Fruit fly (Drosophila melanogaster) whole organism, embryonic: ENCODE data around the gene Tim17a1.

Experiments
- ATbp ChIP-seq: fragments of 200-800 bp; sonication (Bioruptor generic); optimal IDR thresholded peaks from 2 replicates; lab custom pipeline; 2017; ENCODE audit warnings: missing biosample characterization, mild to moderate bottlenecking, missing genetic modification characterization, missing genetic modification reagents
- CG12659 ChIP-seq: fragments of 200-800 bp; sonication (Bioruptor generic); optimal IDR thresholded peaks from 3 replicates; lab custom pipeline; 2017; ENCODE audit warnings: mild to moderate bottlenecking, missing biosample characterization, missing genetic modification reagents, missing genetic modification characterization
- CG2199 ChIP-seq: fragments of 200-800 bp; sonication (Bioruptor generic); IDR thresholded peaks from 3 replicates; pipeline ENCODE4 v1.3.6; 2022; ENCODE audit warnings: missing biosample characterization, missing genetic modification characterization
- CG3065 ChIP-seq: fragments of 200-800 bp; sonication (Bioruptor generic); optimal IDR thresholded peaks from 2 replicates; lab custom pipeline; 2016; ENCODE audit warnings: missing biosample characterization, missing genetic modification characterization
- CG31388 ChIP-seq: fragments of 200-800 bp; sonication (Bioruptor generic); optimal IDR thresholded peaks from 2 replicates; lab custom pipeline; 2016; ENCODE audit warnings: missing biosample characterization, missing genetic modification characterization
- CG3163 ChIP-seq: fragments of 200-800 bp; sonication (Bioruptor generic); optimal IDR thresholded peaks from 3 replicates; lab custom pipeline; 2016; ENCODE audit warnings: missing biosample characterization, missing genetic modification characterization
- CG33557 ChIP-seq: fragments of 200-800 bp; sonication (Bioruptor generic); optimal IDR thresholded peaks from 2 replicates; lab custom pipeline; 2019; ENCODE audit warnings: missing biosample characterization, mild to moderate bottlenecking, missing genetic modification characterization, moderate library complexity
- CG34224 ChIP-seq: fragments of 200-800 bp; sonication (Bioruptor generic); IDR thresholded peaks from 3 replicates; pipeline ENCODE4 v1.3.6; 2022; ENCODE audit warnings: missing biosample characterization, missing genetic modification characterization; ENCODE audit not compliant: partially characterized antibody
- CG7556 ChIP-seq: fragments of 200-800 bp; sonication (Bioruptor generic); optimal IDR thresholded peaks from 2 replicates; lab custom pipeline; 2017; ENCODE audit warnings: missing biosample characterization, mild to moderate bottlenecking, missing genetic modification characterization
- CG8388 ChIP-seq: fragments of 200-800 bp; sonication (Bioruptor generic); optimal IDR thresholded peaks from 2 replicates; lab custom pipeline; 2019; ENCODE audit warnings: missing biosample characterization, mild to moderate bottlenecking, missing genetic modification characterization, moderate library complexity
- CG9437 ChIP-seq: fragments of 200-800 bp; sonication (Bioruptor generic); optimal IDR thresholded peaks from 2 replicates; lab custom pipeline; 2018; ENCODE audit warnings: missing biosample characterization, mild to moderate bottlenecking, missing genetic modification characterization
- Chrac-16 ChIP-seq: fragments of 200-800 bp; sonication (Bioruptor generic); optimal IDR thresholded peaks from 3 replicates; lab custom pipeline; 2016; ENCODE audit warnings: missing biosample characterization, missing genetic modification characterization
- CoRest ChIP-seq: fragments of 200-800 bp; sonication (Bioruptor generic); optimal IDR thresholded peaks from 3 replicates; lab custom pipeline; 2018; ENCODE audit warnings: missing biosample characterization, mild to moderate bottlenecking, missing genetic modification characterization, moderate library complexity
- Ets65A ChIP-seq: fragments of 200-800 bp; sonication (Bioruptor generic); peaks from one replicate; lab custom pipeline; 2016; ENCODE audit warnings: missing biosample characterization, missing genetic modification characterization
- Fer3 ChIP-seq: fragments of 200-800 bp; sonication (Bioruptor generic); optimal IDR thresholded peaks from 2 replicates; lab custom pipeline; 2018; ENCODE audit warnings: missing biosample characterization, mild to moderate bottlenecking, missing genetic modification characterization, moderate library complexity
- Mes4 ChIP-seq: fragments of 200-800 bp; sonication (Bioruptor generic); optimal IDR thresholded peaks from 2 replicates; lab custom pipeline; 2016; ENCODE audit warnings: missing biosample characterization, missing genetic modification characterization
- NfI ChIP-seq: fragments of 200-800 bp; sonication (Bioruptor generic); optimal IDR thresholded peaks from 3 replicates; lab custom pipeline; 2018; ENCODE audit warnings: missing biosample characterization, mild to moderate bottlenecking, missing genetic modification characterization, moderate library complexity
- Oli ChIP-seq: fragments of 200-800 bp; sonication (Bioruptor generic); optimal IDR thresholded peaks from 2 replicates; lab custom pipeline; 2018; ENCODE audit warnings: missing biosample characterization, mild to moderate bottlenecking, missing genetic modification characterization, moderate library complexity
- Trl ChIP-seq, 3 experiments: fragments of >200 bp in 2 of 3; fragments of 200-800 bp in 1 of 3; sonication (Bioruptor generic) in 1 of 3; optimal IDR thresholded peaks; 2 replicates in 1 of 3; 3 replicates in 2 of 3; lab custom pipeline; 2016 to 2017; ENCODE audit warnings: missing biosample characterization in 1 of 3, missing genetic modification characterization in 1 of 3
- bbx ChIP-seq: fragments of 200-800 bp; sonication (Bioruptor generic); IDR thresholded peaks from 2 replicates; pipeline ENCODE4 v1.3.6; 2022; ENCODE audit warnings: missing biosample characterization, missing genetic modification characterization; ENCODE audit not compliant: partially characterized antibody
- dimm ChIP-seq: fragments of 200-800 bp; sonication (Bioruptor generic); IDR thresholded peaks from 2 replicates; pipeline ENCODE4 v1.3.6; 2022; ENCODE audit warnings: missing biosample characterization, missing genetic modification characterization
- exex ChIP-seq: fragments of 200-800 bp; sonication (Bioruptor generic); optimal IDR thresholded peaks from 4 replicates; lab custom pipeline; 2018; ENCODE audit warnings: missing biosample characterization, mild to moderate bottlenecking, missing genetic modification characterization, moderate library complexity
- grn ChIP-seq: fragments of 200-800 bp; sonication (Bioruptor generic); optimal IDR thresholded peaks from 3 replicates; lab custom pipeline; 2017; ENCODE audit warnings: missing biosample characterization, missing genetic modification characterization
- inv ChIP-seq: fragments of 200-800 bp; sonication (Bioruptor generic); IDR thresholded peaks from 2 replicates; pipeline ENCODE4 v1.3.6; 2022; ENCODE audit warnings: missing biosample characterization, missing genetic modification characterization; ENCODE audit not compliant: partially characterized antibody
- mam ChIP-seq: fragments of 200-800 bp; sonication (Bioruptor generic); optimal IDR thresholded peaks from 3 replicates; lab custom pipeline; 2016; ENCODE audit warnings: missing biosample characterization, missing genetic modification characterization
- mirr ChIP-seq: fragments of 200-800 bp; sonication (Bioruptor generic); optimal IDR thresholded peaks from 3 replicates; lab custom pipeline; 2018; ENCODE audit warnings: missing biosample characterization, mild to moderate bottlenecking, missing genetic modification characterization
- odd ChIP-seq: fragments of 200-800 bp; sonication (Bioruptor generic); optimal IDR thresholded peaks from 2 replicates; lab custom pipeline; 2017; ENCODE audit warnings: missing biosample characterization, mild to moderate bottlenecking, missing genetic modification characterization
- prd ChIP-seq, 3 experiments: fragments of >200 bp in 2 of 3; fragments of 200-800 bp in 1 of 3; sonication (Bioruptor generic) in 1 of 3; optimal IDR thresholded peaks in 2 of 3; IDR thresholded peaks in 1 of 3; 2 replicates in 2 of 3; 3 replicates in 1 of 3; pipeline versions ENCODE4 v1.3.6 to Lab custom; 2017 to 2022; ENCODE audit warnings: missing biosample characterization in 1 of 3, missing genetic modification characterization in 1 of 3
- sd ChIP-seq: fragments of 200-800 bp; sonication (Bioruptor generic); optimal IDR thresholded peaks from 3 replicates; lab custom pipeline; 2018; ENCODE audit warnings: missing biosample characterization, mild to moderate bottlenecking, missing genetic modification characterization, moderate library complexity
- seq ChIP-seq: fragments of 200-800 bp; sonication (Bioruptor generic); IDR thresholded peaks from 2 replicates; pipeline ENCODE4 v1.3.6; 2022; ENCODE audit warnings: missing biosample characterization, missing genetic modification characterization
- sug ChIP-seq: fragments of 200-800 bp; optimal IDR thresholded peaks from 2 replicates; lab custom pipeline; 2019; ENCODE audit warnings: missing biosample characterization, mild to moderate bottlenecking, missing genetic modification characterization, moderate library complexity
- tll ChIP-seq, 2 experiments: fragments of 200-800 bp in 1 of 2; fragments of >200 bp in 1 of 2; sonication (Bioruptor generic) in 1 of 2; optimal IDR thresholded peaks; 2 replicates each; lab custom pipeline; 2017 to 2019; ENCODE audit warnings: missing biosample characterization in 2 of 2, missing genetic modification characterization in 2 of 2, mild to moderate bottlenecking in 1 of 2, moderate library complexity in 1 of 2
- usp ChIP-seq: fragments of >200 bp; optimal IDR thresholded peaks from 2 replicates; lab custom pipeline; 2017; ENCODE audit warnings: missing biosample characterization, missing genetic modification characterization
- zen ChIP-seq: fragments of 200-800 bp; sonication (Bioruptor generic); optimal IDR thresholded peaks from 3 replicates; lab custom pipeline; 2018; ENCODE audit warnings: missing biosample characterization, mild to moderate bottlenecking, missing genetic modification characterization, moderate library complexity
- zf30C ChIP-seq: fragments of 200-800 bp; sonication (Bioruptor generic); optimal IDR thresholded peaks from 3 replicates; lab custom pipeline; 2018; ENCODE audit warnings: missing biosample characterization, mild to moderate bottlenecking, missing genetic modification characterization

The Tim17a1 gene

DNA sequence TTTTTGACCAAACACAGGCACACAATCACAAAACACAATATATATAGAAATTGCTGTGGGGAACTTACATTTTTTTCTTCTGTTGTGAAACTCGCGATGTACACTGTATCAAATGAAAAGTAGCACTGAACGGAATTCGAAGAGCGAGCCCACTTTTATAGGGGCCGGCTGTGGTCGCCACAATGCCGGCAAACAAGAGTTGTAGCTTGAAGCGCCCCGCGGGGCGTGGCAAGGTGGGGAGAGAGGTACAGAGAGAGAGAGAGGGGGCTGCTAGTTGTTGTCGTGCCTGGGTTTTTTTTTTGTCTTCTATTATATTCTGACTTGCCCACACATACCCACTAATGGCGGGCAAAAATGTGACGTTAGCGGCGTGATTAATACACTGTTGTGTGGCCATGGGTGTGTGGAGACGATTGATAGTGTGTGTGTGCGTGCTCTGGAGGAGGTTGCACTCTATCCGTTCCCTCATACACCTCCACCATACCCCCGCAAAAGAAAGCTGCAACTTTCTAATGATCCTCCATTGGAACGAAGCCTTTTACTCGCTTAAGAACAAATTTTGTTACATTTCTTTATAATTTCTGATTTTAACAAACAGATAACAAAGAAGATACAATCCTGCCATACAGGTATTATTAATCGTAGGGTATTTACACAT is 4.8 kb upstream of the Tim17a1 start, which contains the start of gene GstD1 (continued):
- TF ChIP-seq CG12659 (GFP tag; lab: Kevin White, UChicago): peak; percentile 23
- TF ChIP-seq inv: peak; percentile 45; the same call in 1 of the 2 replicates
- peak; percentile 26 for TF ChIP-seq CoRest (tag; lab: Kevin White, UChicago)
- TF ChIP-seq CG3065 (GFP tag; lab: Kevin White, UChicago): peak; percentile 86
- TF ChIP-seq Ets65A (GFP tag; lab: Kevin White, UChicago): no peak
- TF ChIP-seq NfI (GFP tag; lab: Kevin White, UChicago): peak; percentile 31
- peak; percentile 35 for TF ChIP-seq CG9437 (GFP tag; lab: Kevin White, UChicago)
- no peak for TF ChIP-seq tll (GFP tag; optimal IDR thresholded peaks at IDR 0.05; lab: Kevin White, UChicago)
- peak; percentile 34 for TF ChIP-seq mam (GFP tag; lab: Kevin White, UChicago)
- peak; percentile 90; the same call in 2 of the 3 replicates for TF ChIP-seq CG2199 (GFP tag; lab: Robert Waterston, UW)
- peak; percentile 54; the same call in 2 of the 3 replicates for TF ChIP-seq CG34224 (GFP tag; lab: Robert Waterston, UW)
- TF ChIP-seq Oli (tag; lab: Kevin White, UChicago): peak; percentile 41

DNA sequence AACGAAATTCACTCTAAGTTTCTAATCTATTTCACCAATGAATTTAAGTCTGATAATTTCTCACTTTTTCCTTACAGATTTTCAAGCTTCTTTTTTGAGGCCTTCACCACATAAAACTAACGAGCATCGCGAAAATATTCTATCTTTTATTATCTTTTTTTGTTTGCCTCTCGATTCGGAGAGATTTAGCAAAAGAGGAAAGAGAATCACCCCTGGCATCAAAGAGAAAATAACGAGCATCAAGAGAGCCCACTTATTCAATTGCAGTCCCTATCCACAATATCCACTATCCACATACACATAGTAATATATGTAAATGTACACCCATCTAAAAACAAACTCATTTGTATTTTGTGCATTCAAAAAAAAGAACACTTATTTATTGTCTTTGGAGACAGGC is 3.0 kb upstream of the Tim17a1 start, which contains the start of gene GstD9:
GstD9 (minus strand) TSS at position 101 of the 400 bp plus-strand sequence.
- TF ChIP-seq seq (GFP tag; lab: Robert Waterston, UW): no peak
- peak; percentile 31 to 43 for TF ChIP-seq Trl (optimal IDR thresholded peaks at IDR 0.05; lab: Kevin White, UChicago)
- TF ChIP-seq Trl (GFP tag; optimal IDR thresholded peaks at IDR 0.05; lab: Kevin White, UChicago): no peak
- TF ChIP-seq CG3163: peak; percentile 76

DNA sequence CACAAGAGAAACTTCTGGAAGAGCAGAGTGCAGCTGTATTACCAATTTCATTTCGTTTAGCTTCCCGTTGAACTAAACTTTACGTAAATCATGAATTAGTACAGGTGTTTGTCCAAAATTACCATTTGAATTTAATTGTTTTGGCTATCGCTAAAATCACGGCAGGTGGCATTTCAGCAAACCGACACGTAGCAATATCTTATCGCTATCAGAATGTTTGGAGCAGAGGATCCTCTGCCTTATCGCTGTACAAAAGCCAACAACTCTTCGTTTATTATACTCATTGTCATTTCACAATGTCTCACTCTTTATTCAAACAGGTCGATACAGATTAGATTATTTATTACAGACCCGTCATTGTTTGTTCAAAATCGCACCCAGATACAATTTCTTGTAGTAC is 1.4 kb upstream of the Tim17a1 start:
- TF ChIP-seq zf30C (GFP tag; lab: Kevin White, UChicago) (no peak), mam (GFP tag; lab: Kevin White, UChicago) (no peak), Mes4 (GFP tag; lab: Kevin White, UChicago) (no peak), sug (tag; lab: Kevin White, UChicago) (peak; percentile 93), CG2199 (GFP tag; lab: Robert Waterston, UW) (no peak), sd (tag; lab: Kevin White, UChicago) (peak; percentile 44), exex (tag; lab: Kevin White, UChicago) (peak; percentile 76), CG33557 (GFP tag; lab: Kevin White, UChicago) (no peak), Fer3 (no peak), zen (tag; lab: Kevin White, UChicago) (no peak), grn (peak; percentile 67), CG8388 (GFP tag; lab: Kevin White, UChicago) (no peak), bbx (GFP tag; lab: Robert Waterston, UW) (no peak), usp (no peak), Chrac-16 (GFP tag; lab: Kevin White, UChicago) (no peak), dimm (no peak), odd (GFP tag; lab: Kevin White, UChicago) (no peak), CG7556 (GFP tag; lab: Kevin White, UChicago) (no peak), ATbp (GFP tag; lab: Kevin White, UChicago) (no peak), prd (optimal IDR thresholded peaks at IDR 0.05; lab: Kevin White, UChicago) (no peak), prd (GFP tag; IDR thresholded peaks at IDR 0.05; lab: Robert Waterston, UW) (no peak), mirr (GFP tag; lab: Kevin White, UChicago) (peak; percentile 56), CG31388 (GFP tag; lab: Kevin White, UChicago) (no peak)
